Fruit fly (Drosophila melanogaster): ENCODE data around the gene Usp30.

Gene Usp30

DNA sequence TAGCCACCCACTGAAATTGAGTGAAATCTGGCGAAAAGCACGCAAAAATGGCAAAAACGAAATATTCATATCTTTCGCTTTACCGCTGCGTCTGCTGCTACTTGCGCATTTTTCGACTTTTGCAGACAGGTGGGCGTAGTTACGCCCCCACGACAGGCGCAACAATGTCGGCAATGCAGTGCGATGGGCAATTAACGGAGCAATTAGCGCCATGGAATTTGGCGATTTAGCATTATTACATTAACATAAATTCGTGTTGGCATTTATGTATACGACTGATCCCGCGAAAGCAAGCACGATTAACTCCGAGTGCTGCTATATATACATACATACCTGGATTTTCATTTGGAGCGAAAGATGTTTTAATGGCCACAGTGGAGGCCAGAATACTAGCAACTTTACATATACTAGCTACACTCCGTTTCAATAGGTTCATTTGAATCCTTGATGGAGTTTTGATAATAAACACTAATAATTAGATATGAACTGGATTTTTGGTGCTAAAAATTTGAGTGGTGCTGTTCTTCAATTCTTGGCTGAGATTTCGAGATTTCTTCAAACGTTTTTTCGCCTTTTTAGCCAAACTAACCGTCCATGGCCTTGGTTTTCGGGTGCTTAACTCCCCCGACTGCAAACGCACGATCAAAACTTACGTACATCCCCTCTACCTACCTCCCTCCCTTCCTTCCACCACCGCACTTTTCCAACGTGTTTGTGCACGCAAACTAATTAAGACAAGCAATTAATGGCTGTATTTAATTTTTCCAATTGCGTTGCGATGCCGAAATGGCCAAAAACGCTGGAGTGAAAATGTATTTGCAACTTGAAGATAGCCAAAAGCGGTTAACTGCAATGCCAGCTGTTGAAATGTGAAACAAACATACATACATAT, 17.5 kb upstream of the Usp30 start (continued):
- TF ChIP-seq Hr83 (GFP tag; optimal IDR thresholded peaks at IDR 0.05; ENCODE audit: poor library complexity, severe bottlenecking) (peak; percentile 5), tai (GFP tag; optimal IDR thresholded peaks at IDR 0.05) (no peak), HLH106 (tag; optimal IDR thresholded peaks at IDR 0.05) (peak; percentile 38)

DNA sequence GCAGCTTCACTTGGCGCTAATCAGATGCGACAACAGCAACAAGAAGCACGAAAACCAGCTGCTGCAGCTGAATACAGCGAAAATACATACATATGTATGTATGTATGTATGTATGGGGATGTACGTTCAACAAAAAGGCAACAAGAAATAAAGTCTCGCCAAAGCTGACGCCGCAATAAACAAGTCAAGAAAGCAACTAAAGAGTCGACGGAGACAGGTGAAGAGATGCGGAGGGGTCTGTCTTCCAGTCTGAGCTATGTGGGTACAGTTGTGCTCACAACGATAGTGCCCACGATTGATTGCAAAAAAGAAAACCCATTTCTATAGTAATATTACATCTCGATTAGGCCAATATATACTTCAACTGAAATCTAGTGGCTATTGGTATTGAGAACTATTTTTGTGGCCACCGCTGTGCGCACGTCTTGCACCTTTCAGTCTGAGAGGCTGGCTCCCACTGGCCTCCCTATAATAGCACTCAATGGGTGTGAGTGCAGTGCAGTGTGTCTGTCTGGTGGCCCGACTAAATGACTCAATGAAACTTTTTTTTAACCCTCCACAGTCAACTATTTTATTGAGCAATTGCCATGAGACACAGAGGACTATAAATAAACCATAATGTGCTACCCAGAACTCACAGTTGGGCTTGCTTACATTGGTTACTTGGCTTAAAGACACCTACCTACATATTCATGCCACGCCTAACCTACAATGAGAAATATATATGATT, 16.4 kb upstream of the Usp30 start:
- peak; percentile 95 for TF ChIP-seq rgr (GFP tag; optimal IDR thresholded peaks at IDR 0.05)
- peak; percentile 96 for TF ChIP-seq tai (GFP tag; optimal IDR thresholded peaks at IDR 0.05)
- no peak for TF ChIP-seq Myc (optimal IDR thresholded peaks at IDR 0.05)
- TF ChIP-seq lola (GFP tag; optimal IDR thresholded peaks at IDR 0.05), result no peak
- TF ChIP-seq pan (optimal IDR thresholded peaks at IDR 0.05), result no peak
- peak; percentile 81 for TF ChIP-seq jim (GFP tag; optimal IDR thresholded peaks at IDR 0.05)
- peak; percentile 93 for TF ChIP-seq dmrt93B (GFP tag; optimal IDR thresholded peaks at IDR 0.05)
- peak; percentile 95 for TF ChIP-seq fru (GFP tag; optimal IDR thresholded peaks at IDR 0.05)
- peak; percentile 98 for TF ChIP-seq Hnf4 (GFP tag; optimal IDR thresholded peaks at IDR 0.05)
- TF ChIP-seq CG32264 (GFP tag; optimal IDR thresholded peaks at IDR 0.05), result peak; percentile 91
- peak; percentile 96 for TF ChIP-seq Sp1 (GFP tag; optimal IDR thresholded peaks at IDR 0.05)
- no peak for TF ChIP-seq Dfd (GFP tag; optimal IDR thresholded peaks at IDR 0.05)
- TF ChIP-seq HLH106 (tag; optimal IDR thresholded peaks at IDR 0.05), result peak; percentile 94
- peak; percentile 94 for TF ChIP-seq OdsH (GFP tag; optimal IDR thresholded peaks at IDR 0.05)
- peak; percentile 87 for TF ChIP-seq brk (GFP tag; optimal IDR thresholded peaks at IDR 0.05)
- TF ChIP-seq GATAd (GFP tag; optimal IDR thresholded peaks at IDR 0.05), result peak; percentile 84
- peak; percentile 97 for TF ChIP-seq br (GFP tag; optimal IDR thresholded peaks at IDR 0.05)
- TF ChIP-seq Hr78 (GFP tag; optimal IDR thresholded peaks at IDR 0.05), result no peak
- TF ChIP-seq N (GFP tag; optimal IDR thresholded peaks at IDR 0.05), result no peak
- peak; percentile 97 for TF ChIP-seq ey (GFP tag; optimal IDR thresholded peaks at IDR 0.05)
- peak; percentile 93 for TF ChIP-seq Hr83 (GFP tag; optimal IDR thresholded peaks at IDR 0.05; ENCODE audit: poor library complexity, severe bottlenecking)
- no peak for TF ChIP-seq Dif (GFP tag; optimal IDR thresholded peaks at IDR 0.05; ENCODE audit: partially characterized antibody)
- TF ChIP-seq usp (GFP tag; optimal IDR thresholded peaks at IDR 0.05), result no peak
- peak; percentile 81 for TF ChIP-seq sv (GFP tag; optimal IDR thresholded peaks at IDR 0.05)
- TF ChIP-seq Vsx2 (GFP tag; optimal IDR thresholded peaks at IDR 0.05; ENCODE audit: partially characterized antibody), result no peak
- TF ChIP-seq Mio (GFP tag; optimal IDR thresholded peaks at IDR 0.05), result peak; percentile 84
- TF ChIP-seq Abd-B (GFP tag; optimal IDR thresholded peaks at IDR 0.05), result no peak
- peak; percentile 93 for TF ChIP-seq Jra (GFP tag; optimal IDR thresholded peaks at IDR 0.05)
- peak; percentile 48 for TF ChIP-seq Rel (GFP tag; optimal IDR thresholded peaks at IDR 0.05)
- peak; percentile 79 for TF ChIP-seq Rel (tag; optimal IDR thresholded peaks at IDR 0.05)
- TF ChIP-seq h (GFP tag; optimal IDR thresholded peaks at IDR 0.05), result peak; percentile 97
- TF ChIP-seq CrebA (GFP tag; optimal IDR thresholded peaks at IDR 0.05; ENCODE audit: borderline replicate concordance), result peak; percentile 75
- peak; percentile 76 to 95 for TF ChIP-seq foxo (GFP tag; optimal IDR thresholded peaks at IDR 0.05)
- no peak for TF ChIP-seq dl (GFP tag; optimal IDR thresholded peaks at IDR 0.05; ENCODE audit: insufficient read depth in 1 of 2, partially characterized antibody in 2 of 2)
- peak; percentile 97 for TF ChIP-seq woc (GFP tag; optimal IDR thresholded peaks at IDR 0.05)
- TF ChIP-seq CG9705 (GFP tag; optimal IDR thresholded peaks at IDR 0.05), result peak; percentile 89
- TF ChIP-seq sage (GFP tag; optimal IDR thresholded peaks at IDR 0.05), result peak; percentile 92
- TF ChIP-seq dsf (GFP tag; optimal IDR thresholded peaks at IDR 0.05; ENCODE audit: borderline replicate concordance), result peak; percentile 78
- peak; percentile 92 for TF ChIP-seq psq (GFP tag; optimal IDR thresholded peaks at IDR 0.05)
